Fruit fly (Drosophila melanogaster) whole organism, embryonic: Measurements from ENCODE around the gene CG7231.

Experiments used
- Adf1 ChIP-seq: fragments of 200-800 bp; sonication (Bioruptor generic); IDR thresholded peaks from 2 replicates; pipeline ENCODE4 v1.3.6; 2022; ENCODE audit warnings: missing biosample characterization, missing genetic modification characterization
- Awh ChIP-seq: fragments of 200-800 bp; sonication (Bioruptor generic); IDR thresholded peaks from 2 replicates; pipeline ENCODE4, ENCODE4 v1.3.6; 2022; ENCODE audit warnings: missing biosample characterization, missing genetic modification characterization
- Bdp1 ChIP-seq: fragments of 200-800 bp; sonication (Bioruptor generic); optimal IDR thresholded peaks from 3 replicates; lab custom pipeline; 2016; ENCODE audit warnings: missing biosample characterization, missing genetic modification characterization
- CG10431 ChIP-seq: fragments of 200-800 bp; sonication (Bioruptor generic); optimal IDR thresholded peaks from 3 replicates; lab custom pipeline; 2018; ENCODE audit warnings: missing biosample characterization, mild to moderate bottlenecking, missing genetic modification characterization
- CG10543 ChIP-seq: fragments of 200-800 bp; sonication (Bioruptor generic); optimal IDR thresholded peaks from 3 replicates; lab custom pipeline; 2017; ENCODE audit warnings: missing biosample characterization, mild to moderate bottlenecking, missing genetic modification characterization, moderate library complexity
- CG10959 ChIP-seq: fragments of 200-800 bp; sonication (Bioruptor generic); IDR thresholded peaks from 2 replicates; pipeline ENCODE4 v1.3.6; 2022; ENCODE audit warnings: missing biosample characterization, missing genetic modification characterization
- CG12219 ChIP-seq: fragments of 200-800 bp; sonication (Bioruptor generic); optimal IDR thresholded peaks from 3 replicates; lab custom pipeline; 2018; ENCODE audit warnings: missing biosample characterization, mild to moderate bottlenecking, missing genetic modification characterization
- CG13123 ChIP-seq: fragments of 200-800 bp; sonication (Bioruptor generic); optimal IDR thresholded peaks from 2 replicates; lab custom pipeline; 2016; ENCODE audit warnings: missing biosample characterization, missing genetic modification characterization
- CG13287 ChIP-seq: fragments of 200-800 bp; sonication (Bioruptor generic); IDR thresholded peaks from 2 replicates; pipeline ENCODE4 v1.3.6; 2022; ENCODE audit warnings: missing biosample characterization, missing genetic modification characterization; ENCODE audit not compliant: partially characterized antibody
- CG13775 ChIP-seq: fragments of 200-800 bp; sonication (Bioruptor generic); optimal IDR thresholded peaks from 3 replicates; lab custom pipeline; 2017; ENCODE audit warnings: missing biosample characterization, mild to moderate bottlenecking, missing genetic modification characterization
- CG14014 ChIP-seq: fragments of 200-800 bp; sonication (Bioruptor generic); IDR thresholded peaks from 2 replicates; pipeline ENCODE4 v1.3.6; 2022; ENCODE audit warnings: missing biosample characterization, missing genetic modification characterization
- CG15696 ChIP-seq: fragments of 200-800 bp; sonication (Bioruptor generic); optimal IDR thresholded peaks from 2 replicates; lab custom pipeline; 2019; ENCODE audit warnings: missing biosample characterization, mild to moderate bottlenecking, missing genetic modification characterization, moderate library complexity
- CG16815 ChIP-seq: fragments of 200-800 bp; sonication (Bioruptor generic); optimal IDR thresholded peaks from 3 replicates; lab custom pipeline; 2017; ENCODE audit warnings: missing biosample characterization, mild to moderate bottlenecking, missing genetic modification characterization
- CG16863 ChIP-seq: fragments of 200-800 bp; sonication (Bioruptor generic); optimal IDR thresholded peaks from 3 replicates; lab custom pipeline; 2016; ENCODE audit warnings: missing biosample characterization, missing genetic modification characterization
- CG2875 ChIP-seq: fragments of 200-800 bp; sonication (Bioruptor generic); optimal IDR thresholded peaks from 2 replicates; lab custom pipeline; 2017; ENCODE audit warnings: missing biosample characterization, mild to moderate bottlenecking, missing genetic modification characterization, missing genetic modification reagents
- CG4707 ChIP-seq: fragments of 200-800 bp; sonication (Bioruptor generic); optimal IDR thresholded peaks from 2 replicates; lab custom pipeline; 2018; ENCODE audit warnings: missing biosample characterization, mild to moderate bottlenecking, missing genetic modification characterization, moderate library complexity
- CG5245 ChIP-seq: fragments of 200-800 bp; sonication (Bioruptor generic); optimal IDR thresholded peaks from 3 replicates; lab custom pipeline; 2016; ENCODE audit warnings: missing biosample characterization, missing genetic modification characterization
- CG7556 ChIP-seq: fragments of 200-800 bp; sonication (Bioruptor generic); optimal IDR thresholded peaks from 2 replicates; lab custom pipeline; 2017; ENCODE audit warnings: missing biosample characterization, mild to moderate bottlenecking, missing genetic modification characterization
- CG8359 ChIP-seq: fragments of 200-800 bp; sonication (Bioruptor generic); optimal IDR thresholded peaks from 2 replicates; lab custom pipeline; 2017; ENCODE audit warnings: missing biosample characterization, mild to moderate bottlenecking, missing genetic modification characterization, borderline replicate concordance
- CG9215 ChIP-seq: fragments of 200-800 bp; sonication (Bioruptor generic); IDR thresholded peaks from 2 replicates; pipeline ENCODE4 v1.3.6; 2022; ENCODE audit warnings: missing biosample characterization, missing genetic modification characterization
- Dad ChIP-seq: fragments of 200-800 bp; sonication (Bioruptor generic); optimal IDR thresholded peaks from 3 replicates; lab custom pipeline; 2016; ENCODE audit warnings: missing biosample characterization, missing genetic modification characterization
- E2f2 ChIP-seq: fragments of 200-800 bp; sonication (Bioruptor generic); IDR thresholded peaks from 2 replicates; pipeline ENCODE4 v1.3.6; 2022; ENCODE audit warnings: missing biosample characterization, missing genetic modification characterization
- HLH54F ChIP-seq: fragments of 200-800 bp; sonication (Bioruptor generic); optimal IDR thresholded peaks from 3 replicates; lab custom pipeline; 2016; ENCODE audit warnings: missing biosample characterization, missing genetic modification characterization
- Mad ChIP-seq: fragments of 200-800 bp; sonication (Bioruptor generic); optimal IDR thresholded peaks from 2 replicates; lab custom pipeline; 2016; ENCODE audit warnings: missing biosample characterization, missing genetic modification characterization
- Oli ChIP-seq: fragments of 200-800 bp; sonication (Bioruptor generic); optimal IDR thresholded peaks from 2 replicates; lab custom pipeline; 2018; ENCODE audit warnings: missing biosample characterization, mild to moderate bottlenecking, missing genetic modification characterization, moderate library complexity
- Pdp1 ChIP-seq, 2 experiments: fragments of 200-800 bp; sonication (Bioruptor generic); optimal IDR thresholded peaks; 3 replicates each; lab custom pipeline; 2016; ENCODE audit warnings: missing biosample characterization in 2 of 2, missing genetic modification characterization in 2 of 2, mild to moderate bottlenecking in 1 of 2, moderate library complexity in 1 of 2
- Ptx1 ChIP-seq: fragments of 200-800 bp; sonication (Bioruptor generic); IDR thresholded peaks from 2 replicates; pipeline ENCODE4 v1.3.6; 2022; ENCODE audit warnings: missing biosample characterization, missing genetic modification characterization
- Vsx1 ChIP-seq: fragments of 200-800 bp; sonication (Bioruptor generic); optimal IDR thresholded peaks from 2 replicates; lab custom pipeline; 2017; ENCODE audit warnings: missing biosample characterization, mild to moderate bottlenecking, missing genetic modification characterization, missing genetic modification reagents
- bcd ChIP-seq: fragments of 200-800 bp; sonication (Bioruptor generic); optimal IDR thresholded peaks from 2 replicates; lab custom pipeline; 2017; ENCODE audit warnings: missing biosample characterization, mild to moderate bottlenecking, missing genetic modification characterization
- chif ChIP-seq, 2 experiments: fragments of 200-800 bp; sonication (Bioruptor generic); optimal IDR thresholded peaks; 3 replicates each; lab custom pipeline; 2016; ENCODE audit warnings: missing biosample characterization in 2 of 2, missing genetic modification characterization in 2 of 2
- ems ChIP-seq: fragments of 200-800 bp; sonication (Bioruptor generic); optimal IDR thresholded peaks from 3 replicates; lab custom pipeline; 2016; ENCODE audit warnings: missing biosample characterization, missing genetic modification characterization
- esg ChIP-seq: fragments of 200-800 bp; sonication (Bioruptor generic); conservative IDR thresholded peaks from 2 replicates; pipeline ENCODE4 v1.3.6; 2022; ENCODE audit warnings: missing biosample characterization, missing genetic modification characterization
- gsb-n ChIP-seq: fragments of 200-800 bp; sonication (Bioruptor generic); optimal IDR thresholded peaks from 3 replicates; lab custom pipeline; 2018; ENCODE audit warnings: missing biosample characterization, mild to moderate bottlenecking, missing genetic modification characterization
- hbn ChIP-seq: fragments of 200-800 bp; sonication (Bioruptor generic); IDR thresholded peaks from 2 replicates; pipeline ENCODE4 v1.3.6; 2022; ENCODE audit warnings: missing biosample characterization, missing genetic modification characterization; ENCODE audit not compliant: partially characterized antibody
- lilli ChIP-seq: fragments of 200-800 bp; sonication (Bioruptor generic); optimal IDR thresholded peaks from 3 replicates; lab custom pipeline; 2016; ENCODE audit warnings: missing biosample characterization, missing genetic modification characterization
- maf-S ChIP-seq: fragments of 200-800 bp; sonication (Bioruptor generic); optimal IDR thresholded peaks from 2 replicates; lab custom pipeline; 2016; ENCODE audit warnings: missing biosample characterization, missing genetic modification characterization
- otp ChIP-seq: fragments of 200-800 bp; sonication (Bioruptor generic); IDR thresholded peaks from 3 replicates; pipeline ENCODE4, ENCODE4 v1.3.6; 2022; ENCODE audit warnings: missing biosample characterization, missing genetic modification characterization
- pfk ChIP-seq: fragments of 200-800 bp; sonication (Bioruptor generic); optimal IDR thresholded peaks from 2 replicates; lab custom pipeline; 2018; ENCODE audit warnings: missing biosample characterization, mild to moderate bottlenecking, missing genetic modification characterization, moderate library complexity
- schlank ChIP-seq: fragments of 200-800 bp; sonication (Bioruptor generic); optimal IDR thresholded peaks from 2 replicates; lab custom pipeline; 2018; ENCODE audit warnings: missing biosample characterization, mild to moderate bottlenecking, missing genetic modification characterization
- sima ChIP-seq: fragments of 200-800 bp; sonication (Bioruptor generic); optimal IDR thresholded peaks from 2 replicates; lab custom pipeline; 2016; ENCODE audit warnings: missing biosample characterization, missing genetic modification characterization
- sisA ChIP-seq: fragments of 200-800 bp; sonication (Bioruptor generic); IDR thresholded peaks from 2 replicates; pipeline ENCODE4 v1.3.6; 2022; ENCODE audit warnings: missing biosample characterization, missing genetic modification characterization
- sqz ChIP-seq: fragments of 200-800 bp; sonication (Bioruptor generic); optimal IDR thresholded peaks from 3 replicates; lab custom pipeline; 2018; ENCODE audit warnings: missing biosample characterization, mild to moderate bottlenecking, missing genetic modification characterization
- tap ChIP-seq: fragments of 200-800 bp; optimal IDR thresholded peaks from 3 replicates; lab custom pipeline; 2019; ENCODE audit warnings: missing biosample characterization, mild to moderate bottlenecking, missing genetic modification characterization, moderate library complexity
- tgo ChIP-seq: fragments of 200-800 bp; sonication (Bioruptor generic); IDR thresholded peaks from 3 replicates; pipeline ENCODE4 v1.3.6; 2022; ENCODE audit warnings: missing biosample characterization, missing genetic modification characterization
- ttk ChIP-seq: fragments of 200-800 bp; sonication (Bioruptor generic); IDR thresholded peaks from 2 replicates; pipeline ENCODE4 v2.1.2; 2022; ENCODE audit warnings: missing biosample characterization, missing genetic modification characterization
- unc-4 ChIP-seq: fragments of 200-800 bp; sonication (Bioruptor generic); IDR thresholded peaks from 2 replicates; pipeline ENCODE4 v1.3.6; 2022; ENCODE audit warnings: missing biosample characterization, missing genetic modification characterization; ENCODE audit not compliant: partially characterized antibody
- unpg ChIP-seq: fragments of 200-800 bp; sonication (Bioruptor generic); optimal IDR thresholded peaks from 3 replicates; lab custom pipeline; 2018; ENCODE audit warnings: missing biosample characterization, mild to moderate bottlenecking, missing genetic modification characterization, moderate library complexity
- vfl ChIP-seq: fragments of 200-800 bp; sonication (Bioruptor generic); optimal IDR thresholded peaks from 2 replicates; lab custom pipeline; 2016; ENCODE audit warnings: missing biosample characterization, missing genetic modification characterization
- z ChIP-seq: fragments of 200-800 bp; sonication (Bioruptor generic); IDR thresholded peaks from 3 replicates; pipeline ENCODE4 v1.3.6; 2022; ENCODE audit warnings: missing biosample characterization, missing genetic modification characterization
- zen2 ChIP-seq: fragments of 200-800 bp; sonication (Bioruptor generic); IDR thresholded peaks from 3 replicates; pipeline ENCODE4 v1.3.6; 2022; ENCODE audit warnings: missing biosample characterization, missing genetic modification characterization; ENCODE audit not compliant: partially characterized antibody

CG7231 gene

DNA sequence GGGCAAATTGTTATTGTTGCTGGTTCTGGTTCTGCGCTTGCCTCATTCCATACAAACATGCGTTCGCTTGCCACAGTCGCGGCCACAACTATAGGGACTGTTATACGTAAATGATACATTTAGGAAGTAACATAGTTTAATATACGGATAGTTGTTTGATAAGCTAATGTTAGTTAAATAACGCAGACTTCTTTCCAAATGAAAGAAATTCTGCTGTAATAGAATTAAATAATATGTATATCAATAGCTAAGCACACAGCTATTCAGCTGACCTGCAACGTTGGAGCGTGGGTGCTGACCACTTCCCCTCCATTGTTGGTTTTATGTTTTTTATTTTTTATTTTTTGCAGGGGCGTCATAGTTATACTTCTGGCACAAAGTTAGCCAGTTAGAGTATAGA, 51.0 kb downstream of the CG7231 start (continued):
- TF ChIP-seq CG10543 (GFP tag; lab: Kevin White, UChicago) = no peak
- TF ChIP-seq hbn (GFP tag; lab: Robert Waterston, UW) = no peak
- TF ChIP-seq lilli (GFP tag; lab: Kevin White, UChicago) = peak; percentile 70
- TF ChIP-seq tap (tag; lab: Kevin White, UChicago) = peak; percentile 66
- TF ChIP-seq CG12219 (GFP tag; lab: Kevin White, UChicago) = peak; percentile 72
- no peak for TF ChIP-seq z (GFP tag; lab: Robert Waterston, UW)
- TF ChIP-seq CG13287 = no peak
- peak; percentile 1 for TF ChIP-seq Vsx1
- peak; percentile 36 for TF ChIP-seq CG15696 (tag; lab: Kevin White, UChicago)
- TF ChIP-seq zen2 (GFP tag; lab: Robert Waterston, UW) = no peak
- no peak for TF ChIP-seq CG16815 (GFP tag; lab: Kevin White, UChicago)
- peak; percentile 66; the same call in 2 of the 3 replicates for TF ChIP-seq otp
- peak; percentile 4 for TF ChIP-seq CG13775 (GFP tag; lab: Kevin White, UChicago)
- TF ChIP-seq sima (GFP tag; lab: Kevin White, UChicago) = no peak
- peak; percentile 53 for TF ChIP-seq sisA (GFP tag; lab: Robert Waterston, UW)
- TF ChIP-seq CG4707 = peak; percentile 35
- peak; percentile 20 for TF ChIP-seq HLH54F (GFP tag; lab: Kevin White, UChicago)
- TF ChIP-seq unpg (GFP tag; lab: Kevin White, UChicago) = peak; percentile 76
- TF ChIP-seq vfl (GFP tag; lab: Kevin White, UChicago) = no peak
- no peak for TF ChIP-seq Mad (GFP tag; lab: Kevin White, UChicago)
- TF ChIP-seq chif (GFP tag; optimal IDR thresholded peaks at IDR 0.05; lab: Kevin White, UChicago) = peak; percentile 22 to 24
- TF ChIP-seq CG10959 (GFP tag; lab: Robert Waterston, UW) = peak; percentile 37; the same call in 1 of the 2 replicates
- TF ChIP-seq CG7556 (GFP tag; lab: Kevin White, UChicago) = peak; percentile 53
- no peak for TF ChIP-seq CG10431
- peak; percentile 31 for TF ChIP-seq CG2875
- peak; percentile 11 for TF ChIP-seq ems
- peak; percentile 20 for TF ChIP-seq gsb-n (tag; lab: Kevin White, UChicago)
- TF ChIP-seq bcd (GFP tag; lab: Kevin White, UChicago) = peak; percentile 32
- peak; percentile 45; the same call in 1 of the 2 replicates for TF ChIP-seq ttk (GFP tag; lab: Robert Waterston, UW)
- TF ChIP-seq Ptx1 (GFP tag; lab: Robert Waterston, UW) = peak; percentile 72
- TF ChIP-seq esg = peak; percentile 72
- no peak for TF ChIP-seq Dad (GFP tag; lab: Kevin White, UChicago)
- peak; percentile 13; the same call in 1 of the 2 replicates for TF ChIP-seq Adf1 (GFP tag; lab: Robert Waterston, UW)
- peak; percentile 6 for TF ChIP-seq Bdp1 (GFP tag; lab: Kevin White, UChicago)
- TF ChIP-seq CG9215 = peak; percentile 49
- peak; percentile 63; the same call in 1 of the 2 replicates for TF ChIP-seq Awh (GFP tag; lab: Robert Waterston, UW)
- TF ChIP-seq CG14014 (GFP tag; lab: Robert Waterston, UW) = peak; percentile 68
- TF ChIP-seq schlank (tag; lab: Kevin White, UChicago) = no peak
- peak; percentile 54 for TF ChIP-seq E2f2 (GFP tag; lab: Robert Waterston, UW)
- peak; percentile 41 for TF ChIP-seq CG16863
- peak; percentile 57; the same call in 2 of the 3 replicates for TF ChIP-seq tgo (GFP tag; lab: Robert Waterston, UW)
- no peak for TF ChIP-seq pfk (GFP tag; lab: Kevin White, UChicago)
- peak; percentile 6 for TF ChIP-seq sqz
- TF ChIP-seq CG8359 (GFP tag; lab: Kevin White, UChicago) = no peak
- TF ChIP-seq Oli (tag; lab: Kevin White, UChicago) = peak; percentile 70
- TF ChIP-seq CG5245 = peak; percentile 39
- TF ChIP-seq unc-4 (GFP tag; lab: Robert Waterston, UW) = no peak
- TF ChIP-seq CG13123 = no peak
- peak; percentile 5 for TF ChIP-seq maf-S (GFP tag; lab: Kevin White, UChicago)
- TF ChIP-seq Pdp1 (GFP tag; optimal IDR thresholded peaks at IDR 0.05; lab: Kevin White, UChicago) = peak; percentile 36 to 39
